Worm (Caenorhabditis elegans) whole organism, young adult: Measurements from ENCODE around the gene nduf-9.
A peak's percentile ranks its signal among the peaks of the same experiment; 100 is the strongest.

ENCODE experiments used
- C06A6.2 ChIP-seq: fragments of 200-800 bp; sonication (Bioruptor generic); conservative IDR thresholded peaks from 2 replicates; pipeline ENCODE4 v1.3.6; 2022; ENCODE audit warnings: missing genetic modification characterization, missing compliant biosample characterization
- F22D6.2 ChIP-seq: sonication (generic microtip); optimal IDR thresholded peaks from 2 replicates; lab custom pipeline; 2016; ENCODE audit warnings: mild to moderate bottlenecking, missing genetic modification characterization, missing compliant biosample characterization
- F39B2.1 ChIP-seq: fragments of 200-800 bp; sonication (Bioruptor generic); IDR thresholded peaks from 2 replicates; pipeline ENCODE4 v1.3.6; 2022; ENCODE audit warnings: missing genetic modification reagents, missing genetic modification characterization, missing compliant biosample characterization
- F52B5.7 ChIP-seq: sonication (generic microtip); optimal IDR thresholded peaks from 2 replicates; lab custom pipeline; 2016; ENCODE audit warnings: mild to moderate bottlenecking, missing genetic modification characterization, missing compliant biosample characterization
- F55B11.4 ChIP-seq: sonication (generic microtip); optimal IDR thresholded peaks from 2 replicates; lab custom pipeline; 2016; ENCODE audit warnings: missing compliant biosample characterization, missing genetic modification characterization, borderline replicate concordance; ENCODE audit not compliant: insufficient read depth
- F57A8.1 ChIP-seq: fragments of 200-800 bp; sonication (Bioruptor generic); optimal IDR thresholded peaks from 2 replicates; lab custom pipeline; 2018; ENCODE audit warnings: mild to moderate bottlenecking, missing genetic modification characterization, moderate library complexity, missing compliant biosample characterization
- Y95B8A.8 ChIP-seq: fragments of 200-800 bp; sonication (Bioruptor generic); IDR thresholded peaks from 2 replicates; pipeline ENCODE4 v1.3.6; 2022; ENCODE audit warnings: missing genetic modification reagents, missing genetic modification characterization, missing compliant biosample characterization
- ama-1 ChIP-seq, 3 experiments: fragments of 150-350 bp in 1 of 3; sonication (generic microtip) in 2 of 3; optimal IDR thresholded peaks; 2 replicates each; lab custom pipeline; 2014 to 2018; ENCODE audit warnings: missing biosample characterization in 2 of 3, missing genetic modification characterization in 2 of 3, missing genetic modification reagents in 2 of 3
- attf-6 ChIP-seq: fragments of 200-800 bp; sonication (Bioruptor generic); IDR thresholded peaks from 2 replicates; pipeline ENCODE4 v1.3.6; 2022; ENCODE audit warnings: missing genetic modification reagents, missing genetic modification characterization, missing compliant biosample characterization
- ceh-100 ChIP-seq: fragments of 200-800 bp; sonication (Bioruptor generic); IDR thresholded peaks from 2 replicates; pipeline ENCODE4 v1.3.6; 2022; ENCODE audit warnings: missing genetic modification reagents, missing genetic modification characterization, missing compliant biosample characterization
- ceh-58 ChIP-seq: fragments of 200-800 bp; sonication (Bioruptor generic); IDR thresholded peaks from 2 replicates; pipeline ENCODE4 v1.3.6; 2022; ENCODE audit warnings: missing genetic modification characterization, missing compliant biosample characterization
- chd-7 ChIP-seq: sonication (generic microtip); optimal IDR thresholded peaks from 2 replicates; lab custom pipeline; 2016; ENCODE audit warnings: mild to moderate bottlenecking, missing genetic modification characterization, moderate library complexity, missing compliant biosample characterization
- die-1 ChIP-seq: sonication (generic microtip); optimal IDR thresholded peaks from 2 replicates; lab custom pipeline; 2016; ENCODE audit warnings: missing genotype, mild to moderate bottlenecking, missing genetic modification characterization, missing compliant biosample characterization
- dox-1 ChIP-seq: fragments of 200-800 bp; sonication (Bioruptor generic); IDR thresholded peaks from 2 replicates; pipeline ENCODE4 v1.3.6; 2022; ENCODE audit warnings: missing genetic modification reagents, missing genetic modification characterization, missing compliant biosample characterization
- efl-1 ChIP-seq: fragments of 150-350 bp; optimal IDR thresholded peaks from 2 replicates; lab custom pipeline; 2014; ENCODE audit warnings: missing biosample characterization, missing genetic modification reagents, missing genetic modification characterization
- ekl-4 ChIP-seq: fragments of 200-800 bp; sonication (Bioruptor generic); IDR thresholded peaks from 2 replicates; pipeline ENCODE4 v1.3.6; 2022; ENCODE audit warnings: missing genetic modification reagents, missing genetic modification characterization, missing compliant biosample characterization
- hmg-1.2 ChIP-seq: fragments of 200-800 bp; sonication (Bioruptor generic); IDR thresholded peaks from 2 replicates; pipeline ENCODE4 v1.3.6; 2022; ENCODE audit warnings: missing genetic modification reagents, missing genetic modification characterization, missing compliant biosample characterization
- lag-1 ChIP-seq: fragments of 200-800 bp; sonication (Bioruptor generic); IDR thresholded peaks from 2 replicates; pipeline ENCODE4 v1.3.6; 2022; ENCODE audit warnings: missing genetic modification reagents, missing genetic modification characterization, missing compliant biosample characterization
- let-526 ChIP-seq: fragments of 200-800 bp; sonication (Bioruptor generic); IDR thresholded peaks from 2 replicates; pipeline ENCODE4 v1.3.6; 2022; ENCODE audit warnings: missing genetic modification reagents, missing genetic modification characterization, missing compliant biosample characterization
- lin-26 ChIP-seq: fragments of 200-800 bp; sonication (Bioruptor generic); IDR thresholded peaks from 2 replicates; pipeline ENCODE4 v1.3.6; 2022; ENCODE audit warnings: missing genetic modification reagents, missing genetic modification characterization, missing compliant biosample characterization
- lin-40 ChIP-seq: sonication (generic microtip); optimal IDR thresholded peaks from 2 replicates; lab custom pipeline; 2016; ENCODE audit warnings: missing genetic modification characterization, mild to moderate bottlenecking, missing compliant biosample characterization, missing genotype, missing genetic modification reagents
- mxl-1 ChIP-seq: sonication (generic microtip); optimal IDR thresholded peaks from 2 replicates; lab custom pipeline; 2016; ENCODE audit warnings: missing genetic modification characterization, missing compliant biosample characterization
- nhr-120 ChIP-seq: fragments of 200-800 bp; sonication (Bioruptor generic); IDR thresholded peaks from 2 replicates; pipeline ENCODE4 v1.3.6; 2022; ENCODE audit warnings: missing genetic modification characterization, missing compliant biosample characterization
- nhr-80 ChIP-seq: sonication (generic microtip); optimal IDR thresholded peaks from 2 replicates; lab custom pipeline; 2016; ENCODE audit warnings: missing genetic modification characterization, missing compliant biosample characterization
- rec-8 ChIP-seq, 2 experiments: sonication (generic microtip); optimal IDR thresholded peaks; 2 replicates each; lab custom pipeline; 2016; ENCODE audit warnings: mild to moderate bottlenecking in 2 of 2, missing genetic modification characterization in 2 of 2, missing genetic modification reagents in 2 of 2, missing genotype in 2 of 2, missing biosample characterization in 1 of 2, missing compliant biosample characterization in 1 of 2, moderate library complexity in 1 of 2
- rpc-1 ChIP-seq, 2 experiments: fragments of 150-350 bp in 1 of 2; sonication (generic microtip) in 1 of 2; optimal IDR thresholded peaks; 2 replicates each; lab custom pipeline; 2014 to 2018; ENCODE audit warnings: missing biosample characterization in 1 of 2, missing genetic modification characterization in 1 of 2, missing genetic modification reagents in 1 of 2, missing genotype in 1 of 2
- sdz-38 ChIP-seq: sonication (generic microtip); optimal IDR thresholded peaks from 2 replicates; lab custom pipeline; 2016; ENCODE audit warnings: missing genotype, missing genetic modification characterization, missing compliant biosample characterization
- snpc-1.1 ChIP-seq: sonication (generic microtip); optimal IDR thresholded peaks from 2 replicates; lab custom pipeline; 2017; ENCODE audit warnings: missing genetic modification characterization, mild to moderate bottlenecking, missing compliant biosample characterization, antibody characterized with exemption, moderate library complexity, missing genotype, missing genetic modification reagents; ENCODE audit not compliant: insufficient read depth
- snpc-1.3 ChIP-seq: sonication (generic microtip); optimal IDR thresholded peaks from 2 replicates; lab custom pipeline; 2017; ENCODE audit warnings: missing genetic modification characterization, mild to moderate bottlenecking, missing compliant biosample characterization, antibody characterized with exemption, moderate library complexity, missing genotype, missing genetic modification reagents; ENCODE audit not compliant: insufficient read depth
- snpc-4 ChIP-seq, 5 experiments: fragments of 150-350 bp in 1 of 5; sonication (generic microtip) in 4 of 5; optimal IDR thresholded peaks; 2 replicates each; lab custom pipeline; 2014 to 2018; ENCODE audit warnings: missing genetic modification characterization in 5 of 5, missing biosample characterization in 3 of 5, antibody characterized with exemption in 2 of 5, mild to moderate bottlenecking in 2 of 5, missing compliant biosample characterization in 2 of 5, missing genotype in 2 of 5, moderate library complexity in 2 of 5, missing genetic modification reagents in 1 of 5
- somi-1 ChIP-seq: fragments of 200-800 bp; sonication (Bioruptor generic); optimal IDR thresholded peaks from 2 replicates; lab custom pipeline; 2018; ENCODE audit warnings: mild to moderate bottlenecking, missing genetic modification characterization, missing compliant biosample characterization
- tbp1 ChIP-seq: fragments of 200-800 bp; sonication (Bioruptor generic); optimal IDR thresholded peaks from 2 replicates; lab custom pipeline; 2018; ENCODE audit warnings: mild to moderate bottlenecking, missing genetic modification characterization, missing compliant biosample characterization
- zfh-2 ChIP-seq: fragments of 200-800 bp; sonication (Bioruptor generic); conservative IDR thresholded peaks from 2 replicates; pipeline ENCODE4 v1.3.6; 2022; ENCODE audit warnings: missing genetic modification reagents, missing genetic modification characterization, missing compliant biosample characterization
- zim-3 ChIP-seq: sonication (generic microtip); optimal IDR thresholded peaks from 2 replicates; lab custom pipeline; 2017; ENCODE audit warnings: mild to moderate bottlenecking, missing genetic modification characterization, moderate library complexity, missing compliant biosample characterization
- ztf-22 ChIP-seq: fragments of 200-800 bp; sonication (Bioruptor generic); optimal IDR thresholded peaks from 2 replicates; lab custom pipeline; 2018; ENCODE audit warnings: mild to moderate bottlenecking, missing genetic modification characterization, moderate library complexity, missing compliant biosample characterization
- ztf-25 ChIP-seq: fragments of 200-800 bp; sonication (Bioruptor generic); IDR thresholded peaks from 2 replicates; pipeline ENCODE4 v1.3.6; 2022; ENCODE audit warnings: missing genetic modification reagents, missing genetic modification characterization, missing compliant biosample characterization
- ztf-6 ChIP-seq: fragments of 200-800 bp; sonication (Bioruptor generic); IDR thresholded peaks from 2 replicates; pipeline ENCODE4 v1.3.6; 2022; ENCODE audit warnings: missing genetic modification reagents, missing genetic modification characterization, missing compliant biosample characterization

The nduf-9 gene

DNA sequence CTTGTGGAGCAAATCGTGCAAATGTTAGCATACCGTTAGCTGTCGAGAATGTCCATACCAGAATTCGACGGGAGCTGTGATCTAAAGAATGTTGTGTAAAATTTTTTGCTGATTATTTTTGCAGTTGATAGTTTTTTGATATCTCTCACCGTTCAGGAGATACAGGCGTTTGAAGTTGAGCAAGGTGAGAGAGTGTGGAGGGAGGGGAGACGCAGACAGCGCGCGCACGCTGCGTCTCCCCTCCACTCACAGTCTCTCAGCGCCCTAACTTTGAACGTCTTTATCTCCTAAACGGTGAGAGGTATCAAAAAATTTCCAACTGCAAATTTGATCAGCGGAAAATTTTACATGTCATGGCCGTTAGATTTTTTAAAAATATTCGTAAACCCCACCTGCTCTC lies 6.6 kb upstream of the nduf-9 start:
- TF ChIP-seq chd-7 (no peak), hmg-1.2 (GFP tag; lab: Robert Waterston, UW) (peak; percentile 88)

DNA sequence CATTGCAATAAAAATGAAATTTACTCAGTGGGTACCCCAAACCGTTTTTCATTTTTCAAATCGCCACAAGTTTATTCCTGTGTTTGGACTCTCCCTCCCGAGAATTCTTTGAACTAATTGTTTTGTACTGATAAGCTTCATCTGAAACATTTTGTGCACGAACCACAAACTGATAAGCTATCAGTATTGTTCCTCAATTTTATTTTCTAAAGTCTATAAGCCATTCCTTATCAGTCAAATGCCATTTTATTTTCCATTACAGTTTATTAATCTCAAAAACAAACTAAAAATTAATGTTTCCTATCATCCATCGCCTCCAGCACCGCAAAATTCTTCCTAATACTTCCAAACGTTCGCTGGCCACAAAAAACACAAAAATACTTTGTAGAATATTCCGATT lies 5.4 kb upstream of the nduf-9 start:
- TF ChIP-seq dox-1 (GFP tag; lab: Robert Waterston, UW) (0 out of 2 replicates have a peak, but pooled peaks have one; percentile 12), nhr-80 (tag; lab: Kevin White, UChicago) (peak; percentile 90), ztf-22 (GFP tag; lab: Kevin White, UChicago) (no peak), rec-8 (tag; optimal IDR thresholded peaks at IDR 0.05; lab: Kevin White, UChicago) (no peak), ekl-4 (GFP tag; lab: Robert Waterston, UW) (0 out of 2 replicates have a peak, but pooled peaks have one; percentile 3)
- TF ChIP-seq, all 124 proteins: peak for 3

DNA sequence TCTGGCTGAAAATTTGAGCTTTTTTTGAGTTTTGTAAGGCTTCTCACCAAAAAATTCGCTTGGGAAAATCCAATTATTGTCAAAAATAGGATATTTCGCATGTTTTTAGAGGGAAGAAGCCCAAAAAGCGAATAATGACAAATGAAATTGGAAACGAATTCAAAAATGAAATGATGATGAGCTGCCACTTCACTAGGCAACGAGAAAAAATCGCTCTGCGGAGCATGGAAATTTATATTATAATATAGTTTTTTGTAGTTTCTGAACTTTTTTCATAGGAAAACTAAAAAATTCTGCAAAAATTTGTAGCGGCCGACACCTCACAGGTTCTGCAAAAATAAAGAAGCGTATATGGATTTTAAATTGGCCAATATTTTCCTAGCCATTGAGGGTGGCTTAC lies 4.7 kb upstream of the nduf-9 start, which contains the start of gene Y53G8AL.3:
Gene Y53G8AL.3, minus strand, starts transcription at position 101 of the 400 bp plus-strand sequence.
- TF ChIP-seq lin-26 (GFP tag; lab: Robert Waterston, UW) (no peak), F52B5.7 (tag; lab: Kevin White, UChicago) (no peak), C06A6.2 (GFP tag; lab: Robert Waterston, UW) (no peak), efl-1 (GFP tag; lab: Kevin White, UChicago) (no peak), F55B11.4 (tag; lab: Kevin White, UChicago) (no peak), snpc-1.3 (no peak), nhr-80 (tag; lab: Kevin White, UChicago) (no peak), die-1 (tag; lab: Kevin White, UChicago) (no peak), lin-40 (tag; lab: Kevin White, UChicago) (no peak), snpc-4 (GFP tag; optimal IDR thresholded peaks at IDR 0.05; lab: Kevin White, UChicago) (no peak), snpc-4 (tag; optimal IDR thresholded peaks at IDR 0.05; lab: Kevin White, UChicago) (no peak), F39B2.1 (GFP tag; lab: Robert Waterston, UW) (no peak), ama-1 (optimal IDR thresholded peaks at IDR 0.05; lab: Kevin White, UChicago) (no peak), ama-1 (GFP tag; optimal IDR thresholded peaks at IDR 0.05; lab: Kevin White, UChicago) (no peak), let-526 (no peak), ztf-25 (GFP tag; lab: Robert Waterston, UW) (no peak), somi-1 (no peak), attf-6 (GFP tag; lab: Robert Waterston, UW) (no peak), nhr-120 (GFP tag; lab: Robert Waterston, UW) (no peak), ztf-6 (GFP tag; lab: Robert Waterston, UW) (no peak), sdz-38 (tag; lab: Kevin White, UChicago) (no peak), mxl-1 (tag; lab: Kevin White, UChicago) (no peak)

DNA sequence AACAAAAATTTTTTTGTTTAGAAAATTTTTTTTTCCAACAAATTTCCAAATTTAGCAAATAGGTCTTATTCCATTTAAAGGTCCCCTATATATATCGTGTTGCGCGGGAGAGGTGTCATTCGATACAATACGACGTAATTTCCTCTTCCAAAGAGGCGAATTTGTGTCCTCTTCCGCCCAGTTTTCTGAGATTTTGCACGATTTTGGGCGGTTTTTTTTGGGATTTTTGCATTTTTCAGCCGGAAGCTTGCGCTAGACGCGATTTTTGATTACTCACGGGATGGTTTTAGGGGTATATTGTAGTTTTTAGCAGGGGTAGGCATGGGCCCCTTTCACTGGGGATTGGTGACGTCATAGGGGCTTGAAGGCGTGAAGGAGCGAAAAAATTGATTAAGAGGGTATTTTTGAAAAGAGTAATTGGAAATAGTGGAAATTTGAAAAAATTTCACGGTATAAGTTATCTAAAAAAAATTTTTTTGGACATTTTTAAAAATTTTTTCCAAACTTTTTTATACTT lies 2.3 kb upstream of the nduf-9 start, which contains the start of gene Y53G8AL.4:
Gene Y53G8AL.4, minus strand, starts transcription at position 51 of the 517 bp plus-strand sequence.
- TF ChIP-seq ceh-100 (GFP tag; lab: Robert Waterston, UW) = no peak
- no peak for TF ChIP-seq mxl-1 (tag; lab: Kevin White, UChicago)
- TF ChIP-seq ceh-58 (GFP tag; lab: Robert Waterston, UW) = no peak
- no peak for TF ChIP-seq snpc-1.1
- no peak for TF ChIP-seq zfh-2 (GFP tag; lab: Robert Waterston, UW)
- TF ChIP-seq zim-3 (tag; lab: Kevin White, UChicago) = no peak
- TF ChIP-seq lin-26 (GFP tag; lab: Robert Waterston, UW) = no peak
- no peak for TF ChIP-seq die-1 (tag; lab: Kevin White, UChicago)
- TF ChIP-seq rpc-1 (optimal IDR thresholded peaks at IDR 0.05; lab: Kevin White, UChicago) = no peak
- TF ChIP-seq rpc-1 (tag; optimal IDR thresholded peaks at IDR 0.05; lab: Kevin White, UChicago) = no peak
- no peak for TF ChIP-seq tbp1
- TF ChIP-seq Y95B8A.8 (GFP tag; lab: Robert Waterston, UW) = no peak
- no peak for TF ChIP-seq lag-1
- no peak for TF ChIP-seq ama-1 (optimal IDR thresholded peaks at IDR 0.05; lab: Kevin White, UChicago)
- TF ChIP-seq ama-1 (GFP tag; optimal IDR thresholded peaks at IDR 0.05; lab: Kevin White, UChicago) = no peak
- no peak for TF ChIP-seq F57A8.1 (GFP tag; lab: Kevin White, UChicago)
- no peak for TF ChIP-seq F22D6.2 (tag; lab: Kevin White, UChicago)
